Worm (Caenorhabditis elegans): Measurements from ENCODE around the gene T04C12.9.

DNA sequence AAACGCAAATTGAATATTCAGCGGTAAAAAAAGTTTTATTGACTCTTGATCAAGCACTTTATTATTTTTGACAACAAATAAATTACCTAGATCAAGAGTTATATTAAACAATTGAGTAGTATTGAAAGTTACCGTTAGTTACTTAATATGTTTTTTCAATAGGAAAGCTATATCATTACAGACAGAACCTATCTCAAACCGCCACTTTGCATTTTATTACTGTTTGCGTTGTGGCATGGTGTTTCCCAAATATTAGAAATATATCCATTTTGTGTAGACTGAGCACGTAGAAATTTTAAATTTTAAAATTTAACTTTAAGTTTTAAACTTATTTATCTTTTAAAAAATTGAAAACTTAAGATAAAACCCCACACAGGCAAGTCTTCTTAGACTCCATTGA, 41.4 kb upstream of the T04C12.9 start:
- TF ChIP-seq nhr-71 (tag; optimal IDR thresholded peaks at IDR 0.05) = no peak
- TF ChIP-seq nhr-11 (tag; optimal IDR thresholded peaks at IDR 0.05) = no peak
- no peak for TF ChIP-seq xbp-1 (tag; optimal IDR thresholded peaks at IDR 0.05)
- no peak for TF ChIP-seq elt-3 (tag; optimal IDR thresholded peaks at IDR 0.05)
- no peak for TF ChIP-seq fkh-10 (GFP tag; optimal IDR thresholded peaks at IDR 0.05)
- no peak for TF ChIP-seq lin-35 (GFP tag; optimal IDR thresholded peaks at IDR 0.05)
- no peak for TF ChIP-seq nhr-237 (tag; optimal IDR thresholded peaks at IDR 0.05)
- no peak for TF ChIP-seq ceh-88 (GFP tag; IDR thresholded peaks at IDR 0.05)
- no peak for TF ChIP-seq nhr-77 (tag; optimal IDR thresholded peaks at IDR 0.05)
- TF ChIP-seq egl-27 (tag; optimal IDR thresholded peaks at IDR 0.05) = no peak
- no peak for TF ChIP-seq nhr-76 (tag; optimal IDR thresholded peaks at IDR 0.05)

Measured in whole organism, L1 larva.